Worm (Caenorhabditis elegans) whole organism, L4 larva: Measurements from ENCODE around the gene K06H7.1.

Experiments
- R02D3.7 ChIP-seq: fragments of 150-350 bp; sonication (generic microtip); optimal IDR thresholded peaks from 3 replicates; lab custom pipeline; 2014; ENCODE audit warnings: missing biosample characterization, missing genetic modification characterization
- T20F7.1 ChIP-seq: fragments of 200-800 bp; sonication (Bioruptor generic); optimal IDR thresholded peaks from 2 replicates; lab custom pipeline; 2018; ENCODE audit warnings: mild to moderate bottlenecking, missing genetic modification characterization, missing compliant biosample characterization
- Y48G9A.11 ChIP-seq: fragments of 200-800 bp; sonication (Bioruptor generic); IDR thresholded peaks from 2 replicates; pipeline ENCODE4 v1.3.6; 2022; ENCODE audit warnings: missing genetic modification reagents, missing genetic modification characterization, missing compliant biosample characterization
- Y5F2A.4 ChIP-seq: fragments of 200-800 bp; sonication (Bioruptor generic); optimal IDR thresholded peaks from 2 replicates; lab custom pipeline; 2018; ENCODE audit warnings: mild to moderate bottlenecking, missing genetic modification characterization, missing compliant biosample characterization
- ZK337.2 ChIP-seq: fragments of 200-800 bp; sonication (Bioruptor generic); IDR thresholded peaks from 2 replicates; pipeline ENCODE4 v1.3.6; 2022; ENCODE audit warnings: missing genetic modification reagents, missing genetic modification characterization, missing compliant biosample characterization
- aha-1 ChIP-seq: fragments of 150-350 bp; peaks from one replicate; lab custom pipeline; 2014; ENCODE audit warnings: missing biosample characterization, missing genetic modification characterization
- ama-1 ChIP-seq: fragments of 150-350 bp; optimal IDR thresholded peaks from 2 replicates; lab custom pipeline; 2014; ENCODE audit warnings: inconsistent platforms, mixed read lengths
- ceh-20 ChIP-seq: fragments of 200-800 bp; sonication (Bioruptor generic); IDR thresholded peaks from 2 replicates; pipeline ENCODE4 v1.3.6; 2022; ENCODE audit warnings: missing genetic modification reagents, missing genetic modification characterization, missing compliant biosample characterization
- ceh-32 ChIP-seq: sonication (generic microtip); optimal IDR thresholded peaks from 2 replicates; lab custom pipeline; 2016; ENCODE audit warnings: mild to moderate bottlenecking, missing genetic modification characterization, missing compliant biosample characterization; ENCODE audit not compliant: poor library complexity
- ceh-44 ChIP-seq: fragments of 200-800 bp; sonication (Bioruptor generic); IDR thresholded peaks from 2 replicates; pipeline ENCODE4 v1.3.6; 2022; ENCODE audit warnings: missing genetic modification reagents, missing genetic modification characterization, missing compliant biosample characterization
- ces-1 ChIP-seq: fragments of 150-350 bp; sonication (generic microtip); optimal IDR thresholded peaks from 4 replicates; lab custom pipeline; 2014; ENCODE audit warnings: missing biosample characterization, missing genetic modification reagents, missing genetic modification characterization
- daf-16 ChIP-seq, 3 experiments: sonication (generic microtip); optimal IDR thresholded peaks; 2 replicates each; lab custom pipeline; 2016 to 2017; ENCODE audit warnings: missing genetic modification characterization in 3 of 3, missing genetic modification reagents in 3 of 3, mild to moderate bottlenecking in 2 of 3, missing compliant biosample characterization in 2 of 3, missing biosample characterization in 1 of 3, moderate library complexity in 1 of 3
- dmd-6 ChIP-seq: fragments of 200-800 bp; sonication (Bioruptor generic); IDR thresholded peaks from 2 replicates; pipeline ENCODE4 v1.3.6; 2022; ENCODE audit warnings: missing genetic modification reagents, missing genetic modification characterization, missing compliant biosample characterization
- dmd-8 ChIP-seq: fragments of 200-800 bp; sonication (Bioruptor generic); IDR thresholded peaks from 2 replicates; pipeline ENCODE4 v1.3.6; 2022; ENCODE audit warnings: missing genetic modification characterization, missing compliant biosample characterization
- dve-1 ChIP-seq: sonication (generic microtip); optimal IDR thresholded peaks from 2 replicates; lab custom pipeline; 2017; ENCODE audit warnings: antibody characterized with exemption, mild to moderate bottlenecking, missing genetic modification characterization, missing compliant biosample characterization; ENCODE audit not compliant: insufficient read depth
- gei-8 ChIP-seq: fragments of 200-800 bp; sonication (Bioruptor generic); optimal IDR thresholded peaks from 2 replicates; lab custom pipeline; 2018; ENCODE audit warnings: mild to moderate bottlenecking, missing genetic modification characterization, missing compliant biosample characterization
- hif-1 ChIP-seq, 2 experiments: sonication (generic microtip); optimal IDR thresholded peaks; 2 replicates each; lab custom pipeline; 2016 to 2017; ENCODE audit warnings: missing compliant biosample characterization in 2 of 2, missing genetic modification characterization in 2 of 2, missing genetic modification reagents in 2 of 2, missing genotype in 2 of 2, mild to moderate bottlenecking in 1 of 2
- hlh-30 ChIP-seq: sonication (generic microtip); optimal IDR thresholded peaks from 2 replicates; lab custom pipeline; 2017; ENCODE audit warnings: antibody characterized with exemption, mild to moderate bottlenecking, missing genetic modification characterization, missing compliant biosample characterization; ENCODE audit not compliant: insufficient read depth
- hmg-1.1 ChIP-seq: fragments of 200-800 bp; sonication (Bioruptor generic); IDR thresholded peaks from 2 replicates; pipeline ENCODE4 v1.3.6; 2022; ENCODE audit warnings: missing genetic modification reagents, missing genetic modification characterization, missing compliant biosample characterization
- jun-1 ChIP-seq: fragments of 150-350 bp; optimal IDR thresholded peaks from 2 replicates; lab custom pipeline; 2014; ENCODE audit warnings: missing biosample characterization, missing genetic modification reagents, missing genetic modification characterization
- lin-38 ChIP-seq: fragments of 200-800 bp; sonication (Bioruptor generic); IDR thresholded peaks from 2 replicates; pipeline ENCODE4 v1.3.6; 2022; ENCODE audit warnings: missing genetic modification reagents, missing genetic modification characterization, missing compliant biosample characterization
- lsy-2 ChIP-seq, 2 experiments: fragments of 150-350 bp in 1 of 2; sonication (generic microtip) in 1 of 2; optimal IDR thresholded peaks; 2 replicates each; lab custom pipeline; 2014 to 2017; ENCODE audit warnings: missing biosample characterization in 2 of 2, missing genetic modification characterization in 2 of 2
- madf-9 ChIP-seq: fragments of 200-800 bp; sonication (Bioruptor generic); conservative IDR thresholded peaks from 2 replicates; pipeline ENCODE4 v1.3.6; 2022; ENCODE audit warnings: missing genetic modification reagents, missing genetic modification characterization, missing compliant biosample characterization
- mdl-1 ChIP-seq, 2 experiments: fragments of 150-350 bp in 1 of 2; sonication (generic microtip) in 1 of 2; optimal IDR thresholded peaks; 2 replicates each; lab custom pipeline; 2014 to 2017; ENCODE audit warnings: missing biosample characterization in 2 of 2, missing genetic modification characterization in 2 of 2
- mep-1 ChIP-seq: fragments of 150-350 bp; sonication (generic microtip); optimal IDR thresholded peaks from 3 replicates; lab custom pipeline; 2014; ENCODE audit warnings: missing biosample characterization, missing genetic modification characterization
- mes-2 ChIP-seq: sonication (generic microtip); optimal IDR thresholded peaks from 2 replicates; lab custom pipeline; 2016; ENCODE audit warnings: missing genotype, mild to moderate bottlenecking, missing genetic modification characterization, missing compliant biosample characterization; ENCODE audit not compliant: poor library complexity, severe bottlenecking
- nhr-102 ChIP-seq: sonication (generic microtip); optimal IDR thresholded peaks from 2 replicates; lab custom pipeline; 2016; ENCODE audit warnings: mild to moderate bottlenecking, missing genetic modification characterization, moderate library complexity, missing compliant biosample characterization
- nhr-11 ChIP-seq: fragments of 150-350 bp; optimal IDR thresholded peaks from 2 replicates; lab custom pipeline; 2014; ENCODE audit warnings: missing biosample characterization, missing genetic modification characterization
- nhr-25 ChIP-seq: sonication (generic microtip); optimal IDR thresholded peaks from 2 replicates; lab custom pipeline; 2017; ENCODE audit warnings: missing genetic modification characterization, mild to moderate bottlenecking, missing compliant biosample characterization, antibody characterized with exemption, moderate library complexity, borderline replicate concordance; ENCODE audit not compliant: insufficient read depth
- nhr-41 ChIP-seq: fragments of 200-800 bp; sonication (Bioruptor generic); IDR thresholded peaks from 2 replicates; pipeline ENCODE4 v1.3.6; 2022; ENCODE audit warnings: missing genetic modification reagents, missing genetic modification characterization, missing compliant biosample characterization
- nhr-76 ChIP-seq: fragments of 150-350 bp; optimal IDR thresholded peaks from 2 replicates; lab custom pipeline; 2014; ENCODE audit warnings: missing biosample characterization, missing genetic modification characterization
- pha-4 ChIP-seq, 2 experiments: fragments of 150-350 bp in 1 of 2; fragments of 200-800 bp in 1 of 2; sonication (Bioruptor generic) in 1 of 2; IDR thresholded peaks in 1 of 2; optimal IDR thresholded peaks in 1 of 2; 2 replicates each; pipeline versions ENCODE4 v1.3.6 to Lab custom; 2014 to 2022; ENCODE audit warnings: missing genetic modification characterization in 2 of 2, missing genetic modification reagents in 2 of 2, missing biosample characterization in 1 of 2, missing compliant biosample characterization in 1 of 2
- snpc-1.2 ChIP-seq: fragments of 200-800 bp; sonication (Bioruptor generic); IDR thresholded peaks from 2 replicates; pipeline ENCODE4 v1.3.6; 2022; ENCODE audit warnings: missing genetic modification reagents, missing genetic modification characterization, missing compliant biosample characterization
- spr-1 ChIP-seq: sonication (generic microtip); optimal IDR thresholded peaks from 2 replicates; lab custom pipeline; 2016; ENCODE audit warnings: mild to moderate bottlenecking, missing genetic modification characterization, missing compliant biosample characterization
- tra-1 ChIP-seq: fragments of 200-800 bp; sonication (Bioruptor generic); IDR thresholded peaks from 2 replicates; pipeline ENCODE4 v1.3.6; 2022; ENCODE audit warnings: missing genetic modification reagents, missing genetic modification characterization, missing compliant biosample characterization
- unc-130 ChIP-seq: sonication (generic microtip); optimal IDR thresholded peaks from 2 replicates; lab custom pipeline; 2016; ENCODE audit warnings: missing genetic modification reagents, missing genetic modification characterization, missing compliant biosample characterization
- unc-62 ChIP-seq, 3 experiments: fragments of 150-350 bp in 1 of 3; sonication (generic microtip); optimal IDR thresholded peaks in 2 of 3; peaks in 1 of 3; 1 replicate in 1 of 3; 2 replicates in 2 of 3; lab custom pipeline; 2014 to 2017; ENCODE audit warnings: missing biosample characterization in 3 of 3, missing genetic modification characterization in 3 of 3, missing genetic modification reagents in 3 of 3, missing genotype in 1 of 3
- zag-1 ChIP-seq: fragments of 150-350 bp; optimal IDR thresholded peaks from 2 replicates; lab custom pipeline; 2014; ENCODE audit warnings: missing biosample characterization, missing genetic modification characterization
- zfp-3 ChIP-seq: fragments of 200-800 bp; sonication (Bioruptor generic); conservative IDR thresholded peaks from 2 replicates; pipeline ENCODE4 v1.3.6; 2022; ENCODE audit warnings: missing genetic modification reagents, missing genetic modification characterization, missing compliant biosample characterization

K06H7.1 gene

DNA sequence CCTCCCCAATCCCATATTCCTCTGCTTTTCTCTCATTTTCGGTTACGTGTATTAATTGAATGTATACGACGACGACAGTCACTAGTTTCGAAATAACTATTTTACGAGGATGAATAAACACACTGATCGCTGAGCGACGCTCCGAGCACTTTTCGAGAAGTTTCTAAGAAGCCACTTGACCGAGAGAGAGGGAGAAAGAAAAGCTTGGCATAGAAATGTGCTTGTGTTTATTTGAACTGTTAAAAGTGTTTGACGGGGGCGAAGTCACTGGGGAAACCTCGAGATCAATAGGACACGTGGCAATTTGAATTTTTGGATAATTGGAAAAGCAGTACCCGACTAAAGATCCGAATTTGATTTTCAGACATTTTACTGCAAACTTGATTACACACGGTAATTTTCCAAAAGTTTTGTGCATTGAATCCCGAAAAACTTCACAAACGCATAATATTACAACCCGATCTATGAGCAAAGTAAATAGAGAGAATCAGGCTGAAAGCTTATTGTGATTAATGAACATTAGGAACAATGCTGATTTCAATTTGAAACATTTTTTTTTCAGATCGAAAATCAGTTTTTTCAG is 37.5 kb downstream of the K06H7.1 start:
- TF ChIP-seq Y5F2A.4 (no peak), ceh-20 (GFP tag; lab: Robert Waterston, UW) (no peak), daf-16 (GFP tag; optimal IDR thresholded peaks at IDR 0.05; lab: Kevin White, UChicago) (no peak), daf-16 (tag; optimal IDR thresholded peaks at IDR 0.05; lab: Kevin White, UChicago) (peak; percentile 40), unc-62 (GFP tag; optimal IDR thresholded peaks at IDR 0.05 in 1 of 2; lab: Kevin White, UChicago) (peak in 1 of 2 experiments; percentile 86), unc-62 (tag; optimal IDR thresholded peaks at IDR 0.05; lab: Kevin White, UChicago) (no peak), pha-4 (GFP tag; IDR thresholded peaks at IDR 0.05; lab: Robert Waterston, UW) (peak; percentile 51; the same call in 1 of the 2 replicates), pha-4 (tag; optimal IDR thresholded peaks at IDR 0.05; lab: Kevin White, UChicago) (peak; percentile 78), dmd-6 (GFP tag; lab: Robert Waterston, UW) (no peak), aha-1 (tag; lab: Kevin White, UChicago) (peak; percentile 89), dve-1 (peak; percentile 43), ceh-32 (tag; lab: Kevin White, UChicago) (no peak), nhr-102 (tag; lab: Kevin White, UChicago) (peak; percentile 4), lsy-2 (tag; optimal IDR thresholded peaks at IDR 0.05; lab: Kevin White, UChicago) (peak in 1 of 2 experiments; percentile 12), ZK337.2 (GFP tag; lab: Robert Waterston, UW) (no peak), hlh-30 (tag; lab: Kevin White, UChicago) (peak; percentile 14), ama-1 (peak; percentile 51), nhr-11 (no peak)

DNA sequence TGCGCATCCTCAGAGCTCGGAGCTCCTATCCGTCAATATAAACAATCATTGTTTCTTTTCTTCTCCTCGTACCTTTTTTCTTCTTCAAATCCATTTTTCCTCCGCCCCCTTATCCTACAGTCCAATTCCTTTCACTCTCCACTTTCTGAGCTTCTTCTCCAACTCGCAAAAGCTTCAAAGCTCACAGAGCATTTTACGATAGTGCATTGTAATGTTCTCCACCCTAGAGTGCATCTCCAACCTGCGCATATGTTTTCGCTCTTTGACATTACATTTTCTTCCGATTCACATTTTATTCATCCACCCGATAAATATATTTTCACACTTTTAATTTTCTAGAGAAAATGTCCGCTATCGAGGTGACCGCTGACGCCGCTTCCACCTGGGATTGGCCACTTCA is 38.7 kb downstream of the K06H7.1 start, which contains the start of gene hsp-12.2:
hsp-12.2 (plus strand) TSS at position 301 of the 400 bp plus-strand sequence.
- TF ChIP-seq gei-8 (GFP tag; lab: Kevin White, UChicago) (no peak), hif-1 (tag; optimal IDR thresholded peaks at IDR 0.05; lab: Kevin White, UChicago) (no peak), T20F7.1 (GFP tag; lab: Kevin White, UChicago) (no peak), tra-1 (GFP tag; lab: Robert Waterston, UW) (no peak), ZK337.2 (GFP tag; lab: Robert Waterston, UW) (no peak), snpc-1.2 (no peak), dmd-8 (GFP tag; lab: Robert Waterston, UW) (no peak)

DNA sequence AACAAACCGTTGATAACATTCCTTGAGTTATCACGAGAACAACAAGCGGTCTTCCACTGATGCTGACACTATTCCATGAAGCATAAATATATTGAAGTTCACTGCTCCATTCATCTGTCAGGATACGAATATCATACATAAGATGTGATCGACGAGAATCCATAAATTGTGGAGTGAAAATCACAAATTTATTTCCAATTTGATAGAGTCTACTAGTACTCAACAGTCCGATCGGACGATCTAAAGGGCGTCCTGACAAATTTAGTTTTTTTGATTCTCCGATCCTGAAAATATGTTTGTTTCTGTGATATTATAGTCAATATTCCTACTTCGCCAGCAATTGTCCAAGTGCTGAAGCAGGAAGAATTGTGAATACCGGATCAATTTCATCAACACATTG is 43.1 kb downstream of the K06H7.1 start:
- TF ChIP-seq nhr-25 (tag; lab: Kevin White, UChicago) (no peak), aha-1 (tag; lab: Kevin White, UChicago) (peak; percentile 20), unc-62 (GFP tag; optimal IDR thresholded peaks at IDR 0.05 in 1 of 2; lab: Kevin White, UChicago) (peak in 1 of 2 experiments; percentile 96), unc-62 (tag; optimal IDR thresholded peaks at IDR 0.05; lab: Kevin White, UChicago) (no peak)

DNA sequence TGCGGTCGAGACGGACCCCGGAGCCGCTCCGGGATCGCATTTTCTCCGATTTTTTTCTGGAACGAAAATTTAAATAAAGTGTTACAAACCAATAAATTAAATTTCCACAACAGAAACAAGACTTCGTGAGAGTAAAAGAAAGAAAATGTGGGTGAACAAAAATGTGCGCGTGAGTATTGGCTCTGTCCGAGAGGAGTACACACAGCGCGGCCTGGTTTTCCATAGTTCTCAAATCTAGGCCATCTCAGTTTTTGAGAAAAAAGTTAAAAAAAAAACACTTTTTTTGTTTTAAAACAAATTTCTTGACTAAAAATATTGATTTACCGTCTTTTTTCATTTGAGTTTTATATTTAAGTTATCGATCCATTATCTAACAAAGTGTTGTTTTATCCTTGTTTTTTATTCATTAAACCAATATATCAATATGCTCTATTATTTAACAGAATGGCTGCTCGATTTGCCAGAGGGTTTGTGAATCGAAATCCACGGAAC is 45.5 kb downstream of the K06H7.1 start, which contains the start of the genes C14B9.8 and mrpl-18:
C14B9.8 (minus strand) TSS at position 56 of the 492 bp plus-strand sequence.
mrpl-18 (plus strand) TSS at position 442 of the 492 bp plus-strand sequence.
- TF ChIP-seq dmd-6 (GFP tag; lab: Robert Waterston, UW) = peak; percentile 40
- TF ChIP-seq nhr-76 (tag; lab: Kevin White, UChicago) = no peak
- TF ChIP-seq Y48G9A.11 (GFP tag; lab: Robert Waterston, UW) = peak; percentile 76
- peak; percentile 40; the same call in 1 of the 2 replicates for TF ChIP-seq hmg-1.1 (GFP tag; lab: Robert Waterston, UW)
- peak in 1 of 2 experiments; percentile 86 for TF ChIP-seq lsy-2 (tag; optimal IDR thresholded peaks at IDR 0.05; lab: Kevin White, UChicago)
- TF ChIP-seq ceh-44 (GFP tag; lab: Robert Waterston, UW) = no peak
- peak; percentile 76 for TF ChIP-seq hlh-30 (tag; lab: Kevin White, UChicago)
- no peak for TF ChIP-seq nhr-41
- peak; percentile 98 for TF ChIP-seq mes-2
- TF ChIP-seq zfp-3 (GFP tag; lab: Robert Waterston, UW) = 0 out of 2 replicates have a peak, but pooled peaks have one; percentile 54
- peak; percentile 79 for TF ChIP-seq unc-130 (GFP tag; lab: Kevin White, UChicago)
- no peak for TF ChIP-seq ama-1
- TF ChIP-seq spr-1 = no peak
- peak; percentile 43 for TF ChIP-seq mep-1 (tag; lab: Kevin White, UChicago)
- TF ChIP-seq mdl-1 (tag; optimal IDR thresholded peaks at IDR 0.05; lab: Kevin White, UChicago) = peak in 1 of 2 experiments; percentile 45
- TF ChIP-seq madf-9 = 0 out of 2 replicates have a peak, but pooled peaks have one; percentile 41
- peak; percentile 61 for TF ChIP-seq lin-38 (GFP tag; lab: Robert Waterston, UW)
- peak in 1 of 2 experiments; percentile 88 for TF ChIP-seq hif-1 (tag; optimal IDR thresholded peaks at IDR 0.05; lab: Kevin White, UChicago)
- no peak for TF ChIP-seq zag-1 (tag; lab: Kevin White, UChicago)
- no peak for TF ChIP-seq R02D3.7 (tag; lab: Kevin White, UChicago)
- peak; percentile 80 for TF ChIP-seq ZK337.2 (GFP tag; lab: Robert Waterston, UW)
- no peak for TF ChIP-seq jun-1 (tag; lab: Kevin White, UChicago)
- TF ChIP-seq ces-1 = no peak
- TF ChIP-seq dve-1 = peak; percentile 53
